Worm (Caenorhabditis elegans) whole organism, young adult: ENCODE data around the gene C01B10.44.
A peak's percentile ranks its signal among the peaks of the same experiment; 100 is the strongest.

ENCODE experiments used
- C17E4.6 ChIP-seq: fragments of 200-800 bp; sonication (Bioruptor generic); IDR thresholded peaks from 2 replicates; pipeline ENCODE4 v1.3.6; 2022; ENCODE audit warnings: missing genetic modification reagents, missing genetic modification characterization, missing compliant biosample characterization
- F10E7.11 ChIP-seq: sonication (generic microtip); optimal IDR thresholded peaks from 2 replicates; lab custom pipeline; 2017; ENCODE audit warnings: mild to moderate bottlenecking, missing genetic modification characterization, moderate library complexity, missing compliant biosample characterization
- F23B12.7 ChIP-seq: sonication (generic microtip); optimal IDR thresholded peaks from 2 replicates; lab custom pipeline; 2017; ENCODE audit warnings: missing genetic modification characterization, mild to moderate bottlenecking, missing compliant biosample characterization, antibody characterized with exemption, moderate library complexity; ENCODE audit not compliant: insufficient read depth
- F33H1.4 ChIP-seq: fragments of 200-800 bp; sonication (Bioruptor generic); IDR thresholded peaks from 2 replicates; pipeline ENCODE4 v1.3.6; 2022; ENCODE audit warnings: missing genetic modification reagents, missing genetic modification characterization, missing compliant biosample characterization
- F37B4.10 ChIP-seq: fragments of 200-800 bp; sonication (Bioruptor generic); IDR thresholded peaks from 2 replicates; pipeline ENCODE4 v1.3.6; 2022; ENCODE audit warnings: missing genetic modification characterization, missing compliant biosample characterization
- F39B2.1 ChIP-seq: fragments of 200-800 bp; sonication (Bioruptor generic); IDR thresholded peaks from 2 replicates; pipeline ENCODE4 v1.3.6; 2022; ENCODE audit warnings: missing genetic modification reagents, missing genetic modification characterization, missing compliant biosample characterization
- F52B5.7 ChIP-seq: sonication (generic microtip); optimal IDR thresholded peaks from 2 replicates; lab custom pipeline; 2016; ENCODE audit warnings: mild to moderate bottlenecking, missing genetic modification characterization, missing compliant biosample characterization
- K12H6.12 ChIP-seq: fragments of 200-800 bp; sonication (Bioruptor generic); optimal IDR thresholded peaks from 2 replicates; lab custom pipeline; 2018; ENCODE audit warnings: mild to moderate bottlenecking, missing genetic modification characterization, missing compliant biosample characterization
- T07F8.4 ChIP-seq: sonication (generic microtip); optimal IDR thresholded peaks from 2 replicates; lab custom pipeline; 2016; ENCODE audit warnings: mild to moderate bottlenecking, missing genetic modification characterization, moderate library complexity, missing compliant biosample characterization
- Y95B8A.8 ChIP-seq: fragments of 200-800 bp; sonication (Bioruptor generic); IDR thresholded peaks from 2 replicates; pipeline ENCODE4 v1.3.6; 2022; ENCODE audit warnings: missing genetic modification reagents, missing genetic modification characterization, missing compliant biosample characterization
- ZK185.1 ChIP-seq: sonication (generic microtip); optimal IDR thresholded peaks from 2 replicates; lab custom pipeline; 2016; ENCODE audit warnings: mild to moderate bottlenecking, missing genetic modification characterization, missing compliant biosample characterization; ENCODE audit not compliant: poor library complexity, severe bottlenecking
- ama-1 ChIP-seq, 3 experiments: fragments of 150-350 bp in 1 of 3; sonication (generic microtip) in 2 of 3; optimal IDR thresholded peaks; 2 replicates each; lab custom pipeline; 2014 to 2018; ENCODE audit warnings: missing biosample characterization in 2 of 3, missing genetic modification characterization in 2 of 3, missing genetic modification reagents in 2 of 3
- aptf-2 ChIP-seq: fragments of 200-800 bp; sonication (Bioruptor generic); conservative IDR thresholded peaks from 2 replicates; pipeline ENCODE4 v1.3.6; 2022; ENCODE audit warnings: missing genetic modification reagents, missing genetic modification characterization, missing compliant biosample characterization
- aptf-3 ChIP-seq: fragments of 200-800 bp; sonication (Bioruptor generic); IDR thresholded peaks from 2 replicates; pipeline ENCODE4 v1.3.6; 2022; ENCODE audit warnings: missing genetic modification characterization, missing compliant biosample characterization
- atf-7 ChIP-seq: sonication (generic microtip); optimal IDR thresholded peaks from 2 replicates; lab custom pipeline; 2017; ENCODE audit warnings: mild to moderate bottlenecking, missing genetic modification characterization, missing compliant biosample characterization
- attf-6 ChIP-seq: fragments of 200-800 bp; sonication (Bioruptor generic); IDR thresholded peaks from 2 replicates; pipeline ENCODE4 v1.3.6; 2022; ENCODE audit warnings: missing genetic modification reagents, missing genetic modification characterization, missing compliant biosample characterization
- ceh-40 ChIP-seq: fragments of 200-800 bp; sonication (Bioruptor generic); IDR thresholded peaks from 2 replicates; pipeline ENCODE4 v1.3.6; 2022; ENCODE audit warnings: missing genetic modification characterization, missing compliant biosample characterization
- ceh-58 ChIP-seq: fragments of 200-800 bp; sonication (Bioruptor generic); IDR thresholded peaks from 2 replicates; pipeline ENCODE4 v1.3.6; 2022; ENCODE audit warnings: missing genetic modification characterization, missing compliant biosample characterization
- dpff-1 ChIP-seq: sonication (generic microtip); optimal IDR thresholded peaks from 2 replicates; lab custom pipeline; 2017; ENCODE audit warnings: mild to moderate bottlenecking, missing genetic modification characterization, missing compliant biosample characterization
- ekl-4 ChIP-seq: fragments of 200-800 bp; sonication (Bioruptor generic); IDR thresholded peaks from 2 replicates; pipeline ENCODE4 v1.3.6; 2022; ENCODE audit warnings: missing genetic modification reagents, missing genetic modification characterization, missing compliant biosample characterization
- fkh-3 ChIP-seq: sonication (generic microtip); optimal IDR thresholded peaks from 2 replicates; lab custom pipeline; 2016; ENCODE audit warnings: mild to moderate bottlenecking, missing genetic modification characterization, missing compliant biosample characterization
- gei-17 ChIP-seq: fragments of 200-800 bp; sonication (Bioruptor generic); optimal IDR thresholded peaks from 2 replicates; lab custom pipeline; 2018; ENCODE audit warnings: mild to moderate bottlenecking, missing genetic modification characterization, missing compliant biosample characterization
- hmg-1.2 ChIP-seq: fragments of 200-800 bp; sonication (Bioruptor generic); IDR thresholded peaks from 2 replicates; pipeline ENCODE4 v1.3.6; 2022; ENCODE audit warnings: missing genetic modification reagents, missing genetic modification characterization, missing compliant biosample characterization
- hmg-20 ChIP-seq: fragments of 200-800 bp; sonication (Bioruptor generic); IDR thresholded peaks from 2 replicates; pipeline ENCODE4 v1.3.6; 2022; ENCODE audit warnings: missing genetic modification reagents, missing genetic modification characterization, missing compliant biosample characterization
- let-607 ChIP-seq, 2 experiments: fragments of 200-800 bp in 1 of 2; sonication (Bioruptor generic) in 1 of 2; sonication (generic microtip) in 1 of 2; optimal IDR thresholded peaks; 2 replicates each; lab custom pipeline; 2016 to 2018; ENCODE audit warnings: mild to moderate bottlenecking in 2 of 2, missing compliant biosample characterization in 2 of 2, missing genetic modification characterization in 2 of 2, moderate library complexity in 2 of 2, missing genotype in 1 of 2
- lin-35 ChIP-seq, 3 experiments: fragments of 150-350 bp in 2 of 3; sonication (generic microtip) in 1 of 3; optimal IDR thresholded peaks; 2 replicates each; lab custom pipeline; 2014 to 2018; ENCODE audit warnings: missing biosample characterization in 3 of 3, missing genetic modification characterization in 3 of 3, missing genetic modification reagents in 3 of 3
- lin-40 ChIP-seq: sonication (generic microtip); optimal IDR thresholded peaks from 2 replicates; lab custom pipeline; 2016; ENCODE audit warnings: missing genetic modification characterization, mild to moderate bottlenecking, missing compliant biosample characterization, missing genotype, missing genetic modification reagents
- lin-54 ChIP-seq: fragments of 200-800 bp; sonication (Bioruptor generic); optimal IDR thresholded peaks from 2 replicates; lab custom pipeline; 2018; ENCODE audit warnings: mild to moderate bottlenecking, missing genetic modification characterization, missing compliant biosample characterization
- lir-1 ChIP-seq: fragments of 200-800 bp; sonication (Bioruptor generic); conservative IDR thresholded peaks from 2 replicates; pipeline ENCODE4 v1.3.6; 2022; ENCODE audit warnings: missing genetic modification reagents, missing genetic modification characterization, missing compliant biosample characterization
- madf-10 ChIP-seq: sonication (generic microtip); optimal IDR thresholded peaks from 2 replicates; lab custom pipeline; 2016; ENCODE audit warnings: mild to moderate bottlenecking, missing genetic modification characterization, missing compliant biosample characterization
- mes-4 ChIP-seq: sonication (generic microtip); optimal IDR thresholded peaks from 2 replicates; lab custom pipeline; 2016; ENCODE audit warnings: missing genotype, missing genetic modification characterization, missing compliant biosample characterization
- nfya-2 ChIP-seq: fragments of 200-800 bp; sonication (Bioruptor generic); IDR thresholded peaks from 2 replicates; pipeline ENCODE4 v1.3.6; 2022; ENCODE audit warnings: missing genetic modification reagents, missing genetic modification characterization, missing compliant biosample characterization
- pbrm-1 ChIP-seq: fragments of 200-800 bp; sonication (Bioruptor generic); IDR thresholded peaks from 2 replicates; pipeline ENCODE4 v1.3.6; 2022; ENCODE audit warnings: missing genetic modification reagents, missing genetic modification characterization, missing compliant biosample characterization
- rcor-1 ChIP-seq: fragments of 200-800 bp; sonication (Bioruptor generic); IDR thresholded peaks from 2 replicates; pipeline ENCODE4 v1.3.6; 2022; ENCODE audit warnings: missing genetic modification reagents, missing genetic modification characterization, missing compliant biosample characterization
- rpc-1 ChIP-seq, 2 experiments: fragments of 150-350 bp in 1 of 2; sonication (generic microtip) in 1 of 2; optimal IDR thresholded peaks; 2 replicates each; lab custom pipeline; 2014 to 2018; ENCODE audit warnings: missing biosample characterization in 1 of 2, missing genetic modification characterization in 1 of 2, missing genetic modification reagents in 1 of 2, missing genotype in 1 of 2
- snpc-1.1 ChIP-seq: sonication (generic microtip); optimal IDR thresholded peaks from 2 replicates; lab custom pipeline; 2017; ENCODE audit warnings: missing genetic modification characterization, mild to moderate bottlenecking, missing compliant biosample characterization, antibody characterized with exemption, moderate library complexity, missing genotype, missing genetic modification reagents; ENCODE audit not compliant: insufficient read depth
- snpc-1.3 ChIP-seq: sonication (generic microtip); optimal IDR thresholded peaks from 2 replicates; lab custom pipeline; 2017; ENCODE audit warnings: missing genetic modification characterization, mild to moderate bottlenecking, missing compliant biosample characterization, antibody characterized with exemption, moderate library complexity, missing genotype, missing genetic modification reagents; ENCODE audit not compliant: insufficient read depth
- zim-3 ChIP-seq: sonication (generic microtip); optimal IDR thresholded peaks from 2 replicates; lab custom pipeline; 2017; ENCODE audit warnings: mild to moderate bottlenecking, missing genetic modification characterization, moderate library complexity, missing compliant biosample characterization
- ztf-28 ChIP-seq: fragments of 200-800 bp; sonication (Bioruptor generic); IDR thresholded peaks from 2 replicates; pipeline ENCODE4 v1.3.6; 2022; ENCODE audit warnings: missing genetic modification reagents, missing genetic modification characterization, missing compliant biosample characterization

C01B10.44 gene

ce11 chrIV:6648625-6649024, 25.1 kb downstream of the C01B10.44 start:
- peak; percentile 77 for TF ChIP-seq hmg-1.2 (GFP tag; lab: Robert Waterston, UW)
- TF ChIP-seq gei-17 (GFP tag; lab: Kevin White, UChicago): no peak
- no peak for TF ChIP-seq snpc-1.1 (tag; lab: Kevin White, UChicago)

ce11 chrIV:6652479-6653022, 29.1 kb downstream of the C01B10.44 start:
- TF ChIP-seq snpc-1.3 (tag; lab: Kevin White, UChicago): no peak
- no peak for TF ChIP-seq ztf-28 (GFP tag; lab: Robert Waterston, UW)
- TF ChIP-seq aptf-2: no peak
- TF ChIP-seq K12H6.12 (tag; lab: Kevin White, UChicago): no peak
- TF ChIP-seq ama-1 (optimal IDR thresholded peaks at IDR 0.05; lab: Kevin White, UChicago): no peak
- no peak for TF ChIP-seq ama-1 (GFP tag; optimal IDR thresholded peaks at IDR 0.05; lab: Kevin White, UChicago)
- TF ChIP-seq ceh-58: no peak
- TF ChIP-seq Y95B8A.8 (GFP tag; lab: Robert Waterston, UW): no peak
- TF ChIP-seq rpc-1 (optimal IDR thresholded peaks at IDR 0.05; lab: Kevin White, UChicago): no peak
- no peak for TF ChIP-seq rpc-1 (tag; optimal IDR thresholded peaks at IDR 0.05; lab: Kevin White, UChicago)
- no peak for TF ChIP-seq F23B12.7 (tag; lab: Kevin White, UChicago)
- no peak for TF ChIP-seq F10E7.11 (tag; lab: Kevin White, UChicago)
- no peak for TF ChIP-seq lin-54
- TF ChIP-seq madf-10 (tag; lab: Kevin White, UChicago): no peak
- no peak for TF ChIP-seq let-607 (tag; optimal IDR thresholded peaks at IDR 0.05; lab: Kevin White, UChicago)
- no peak for TF ChIP-seq ZK185.1
- TF ChIP-seq nfya-2 (GFP tag; lab: Robert Waterston, UW): no peak
- TF ChIP-seq lin-35 (GFP tag; optimal IDR thresholded peaks at IDR 0.05; lab: Kevin White, UChicago): no peak
- no peak for TF ChIP-seq dpff-1 (tag; lab: Kevin White, UChicago)

ce11 chrIV:6653663-6654201, 30.2 kb downstream of the C01B10.44 start:
- TF ChIP-seq madf-10 (tag; lab: Kevin White, UChicago): no peak
- TF ChIP-seq zim-3: no peak
- TF ChIP-seq lir-1 (GFP tag; lab: Robert Waterston, UW): no peak
- no peak for TF ChIP-seq F39B2.1 (GFP tag; lab: Robert Waterston, UW)
- no peak for TF ChIP-seq T07F8.4 (tag; lab: Kevin White, UChicago)
- TF ChIP-seq ceh-40: no peak
- no peak for TF ChIP-seq attf-6 (GFP tag; lab: Robert Waterston, UW)
- TF ChIP-seq F37B4.10 (GFP tag; lab: Robert Waterston, UW): no peak

- TF ChIP-seq mes-4 (tag; lab: Kevin White, UChicago) (no peak), dpff-1 (tag; lab: Kevin White, UChicago) (no peak), rcor-1 (GFP tag; lab: Robert Waterston, UW) (no peak)
- TF ChIP-seq, all 124 proteins: peak for 0
Observed at ce11 chrIV:6655747-6656146, 32.3 kb downstream of the C01B10.44 start.

- TF ChIP-seq ekl-4 (GFP tag; lab: Robert Waterston, UW) (no peak), fkh-3 (tag; lab: Kevin White, UChicago) (no peak), lir-1 (GFP tag; lab: Robert Waterston, UW) (no peak), pbrm-1 (GFP tag; lab: Robert Waterston, UW) (no peak), F52B5.7 (tag; lab: Kevin White, UChicago) (no peak), lin-54 (no peak), aptf-3 (GFP tag; lab: Robert Waterston, UW) (no peak), madf-10 (tag; lab: Kevin White, UChicago) (no peak), C17E4.6 (GFP tag; lab: Robert Waterston, UW) (no peak), hmg-20 (GFP tag; lab: Robert Waterston, UW) (no peak), lin-40 (tag; lab: Kevin White, UChicago) (no peak), F33H1.4 (GFP tag; lab: Robert Waterston, UW) (no peak), aptf-2 (no peak), atf-7 (tag; lab: Kevin White, UChicago) (no peak)
Observed at ce11 chrIV:6657519-6658031, 34.1 kb downstream of the C01B10.44 start, which contains the start of gene C01B10.11. TSS of gene C01B10.11 (plus strand) at chrIV:6657981.
